Fruit fly (Drosophila melanogaster) whole organism, embryonic: ENCODE results near the gene CG7985.

Experiments
- Aef1 ChIP-seq: fragments of 200-800 bp; sonication (Bioruptor generic); IDR thresholded peaks from 3 replicates; pipeline ENCODE4 v1.3.6; 2022; ENCODE audit warnings: missing biosample characterization, missing genetic modification characterization
- Bdp1 ChIP-seq: fragments of 200-800 bp; sonication (Bioruptor generic); optimal IDR thresholded peaks from 3 replicates; lab custom pipeline; 2016; ENCODE audit warnings: missing biosample characterization, missing genetic modification characterization
- Bgb ChIP-seq: fragments of 200-800 bp; sonication (Bioruptor generic); IDR thresholded peaks from 2 replicates; pipeline ENCODE4 v1.3.6; 2022; ENCODE audit warnings: missing biosample characterization, missing genetic modification characterization; ENCODE audit not compliant: partially characterized antibody
- CG10654 ChIP-seq: fragments of 200-800 bp; sonication (Bioruptor generic); optimal IDR thresholded peaks from 2 replicates; lab custom pipeline; 2016; ENCODE audit warnings: missing biosample characterization, missing genetic modification characterization
- CG15601 ChIP-seq: fragments of 200-800 bp; sonication (Bioruptor generic); optimal IDR thresholded peaks from 3 replicates; lab custom pipeline; 2019; ENCODE audit warnings: missing biosample characterization, mild to moderate bottlenecking, missing genetic modification characterization, moderate library complexity
- CG1603 ChIP-seq: fragments of 200-800 bp; sonication (Bioruptor generic); optimal IDR thresholded peaks from 2 replicates; lab custom pipeline; 2019; ENCODE audit warnings: missing biosample characterization, mild to moderate bottlenecking, missing genetic modification characterization, moderate library complexity
- CG17359 ChIP-seq: fragments of 200-800 bp; sonication (Bioruptor generic); optimal IDR thresholded peaks from 3 replicates; lab custom pipeline; 2018; ENCODE audit warnings: missing biosample characterization, mild to moderate bottlenecking, missing genetic modification characterization, moderate library complexity
- CG1792 ChIP-seq: fragments of 200-800 bp; sonication (Bioruptor generic); optimal IDR thresholded peaks from 2 replicates; lab custom pipeline; 2016; ENCODE audit warnings: missing biosample characterization, missing genetic modification characterization
- CG2199 ChIP-seq: fragments of 200-800 bp; sonication (Bioruptor generic); IDR thresholded peaks from 3 replicates; pipeline ENCODE4 v1.3.6; 2022; ENCODE audit warnings: missing biosample characterization, missing genetic modification characterization
- CG34376 ChIP-seq: fragments of 200-800 bp; sonication (Bioruptor generic); optimal IDR thresholded peaks from 2 replicates; lab custom pipeline; 2018; ENCODE audit warnings: missing biosample characterization, mild to moderate bottlenecking, missing genetic modification characterization
- CG34422 ChIP-seq: fragments of 200-800 bp; sonication (Bioruptor generic); IDR thresholded peaks from 3 replicates; pipeline ENCODE4 v1.3.6; 2022; ENCODE audit warnings: missing biosample characterization, missing genetic modification characterization
- CG3838 ChIP-seq: fragments of 200-800 bp; sonication (Bioruptor generic); optimal IDR thresholded peaks from 3 replicates; lab custom pipeline; 2016; ENCODE audit warnings: missing biosample characterization, missing genetic modification characterization
- CG4360 ChIP-seq: fragments of 200-800 bp; sonication (Bioruptor generic); IDR thresholded peaks from 2 replicates; pipeline ENCODE4 v1.3.6; 2022; ENCODE audit warnings: missing biosample characterization, missing genetic modification characterization
- CG8359 ChIP-seq: fragments of 200-800 bp; sonication (Bioruptor generic); optimal IDR thresholded peaks from 2 replicates; lab custom pipeline; 2017; ENCODE audit warnings: missing biosample characterization, mild to moderate bottlenecking, missing genetic modification characterization, borderline replicate concordance
- CG9727 ChIP-seq: fragments of 200-800 bp; sonication (Bioruptor generic); optimal IDR thresholded peaks from 3 replicates; lab custom pipeline; 2017; ENCODE audit warnings: missing biosample characterization, mild to moderate bottlenecking, missing genetic modification characterization
- CkIIα-i1 ChIP-seq: fragments of 200-800 bp; sonication (Bioruptor generic); IDR thresholded peaks from 2 replicates; pipeline ENCODE4 v1.3.6; 2022; ENCODE audit warnings: missing biosample characterization, missing genetic modification characterization
- D19B ChIP-seq: fragments of 200-800 bp; sonication (Bioruptor generic); optimal IDR thresholded peaks from 2 replicates; lab custom pipeline; 2017; ENCODE audit warnings: missing biosample characterization, mild to moderate bottlenecking, missing genetic modification characterization
- E2f2 ChIP-seq: fragments of 200-800 bp; sonication (Bioruptor generic); IDR thresholded peaks from 2 replicates; pipeline ENCODE4 v1.3.6; 2022; ENCODE audit warnings: missing biosample characterization, missing genetic modification characterization
- Hmr ChIP-seq: fragments of 200-800 bp; sonication (Bioruptor generic); optimal IDR thresholded peaks from 3 replicates; lab custom pipeline; 2017; ENCODE audit warnings: mild to moderate bottlenecking, missing biosample characterization, missing genetic modification reagents, missing genetic modification characterization
- Hr39 ChIP-seq: fragments of >200 bp; optimal IDR thresholded peaks from 2 replicates; lab custom pipeline; 2017
- Nf-YA ChIP-seq: fragments of 200-800 bp; sonication (Bioruptor generic); IDR thresholded peaks from 2 replicates; pipeline ENCODE4 v1.3.6; 2022; ENCODE audit warnings: missing biosample characterization, missing genetic modification characterization
- Oaz ChIP-seq: fragments of 200-800 bp; sonication (Bioruptor generic); IDR thresholded peaks from 2 replicates; pipeline ENCODE4 v1.3.6; 2022; ENCODE audit warnings: missing biosample characterization, missing genetic modification characterization
- Poxn ChIP-seq: fragments of 200-800 bp; sonication (Bioruptor generic); IDR thresholded peaks from 2 replicates; pipeline ENCODE4 v1.3.6; 2022; ENCODE audit warnings: missing biosample characterization, missing genetic modification characterization
- Sry-β ChIP-seq: fragments of 200-800 bp; sonication (Bioruptor generic); optimal IDR thresholded peaks from 2 replicates; lab custom pipeline; 2018; ENCODE audit warnings: missing biosample characterization, mild to moderate bottlenecking, missing genetic modification characterization, moderate library complexity
- Stat92E ChIP-seq, 3 experiments: fragments of >200 bp in 2 of 3; fragments of 200-800 bp in 1 of 3; sonication (Bioruptor generic) in 1 of 3; optimal IDR thresholded peaks; 2 replicates each; lab custom pipeline; 2017 to 2019; ENCODE audit warnings: missing biosample characterization in 3 of 3, missing genetic modification characterization in 3 of 3, mild to moderate bottlenecking in 1 of 3, moderate library complexity in 1 of 3
- Trl ChIP-seq, 3 experiments: fragments of >200 bp in 2 of 3; fragments of 200-800 bp in 1 of 3; sonication (Bioruptor generic) in 1 of 3; optimal IDR thresholded peaks; 2 replicates in 1 of 3; 3 replicates in 2 of 3; lab custom pipeline; 2016 to 2017; ENCODE audit warnings: missing biosample characterization in 1 of 3, missing genetic modification characterization in 1 of 3
- aop ChIP-seq: fragments of 200-800 bp; sonication (Bioruptor generic); IDR thresholded peaks from 2 replicates; pipeline ENCODE4 v1.3.6; 2022; ENCODE audit warnings: missing biosample characterization, missing genetic modification characterization
- cas ChIP-seq: fragments of 200-800 bp; sonication (Bioruptor generic); IDR thresholded peaks from 2 replicates; pipeline ENCODE4 v1.3.6; 2022; ENCODE audit warnings: missing biosample characterization, missing genetic modification characterization
- da ChIP-seq: fragments of 200-800 bp; sonication (Bioruptor generic); optimal IDR thresholded peaks from 2 replicates; lab custom pipeline; 2016; ENCODE audit warnings: missing biosample characterization, missing genetic modification characterization
- dimm ChIP-seq: fragments of 200-800 bp; sonication (Bioruptor generic); IDR thresholded peaks from 2 replicates; pipeline ENCODE4 v1.3.6; 2022; ENCODE audit warnings: missing biosample characterization, missing genetic modification characterization
- dysf ChIP-seq: fragments of 200-800 bp; sonication (Bioruptor generic); IDR thresholded peaks from 3 replicates; pipeline ENCODE4 v1.3.6; 2022; ENCODE audit warnings: missing biosample characterization, missing genetic modification characterization
- emc ChIP-seq: fragments of 200-800 bp; sonication (Bioruptor generic); optimal IDR thresholded peaks from 2 replicates; lab custom pipeline; 2016; ENCODE audit warnings: missing biosample characterization, missing genetic modification characterization
- jumu ChIP-seq: fragments of 200-800 bp; sonication (Bioruptor generic); optimal IDR thresholded peaks from 3 replicates; lab custom pipeline; 2016; ENCODE audit warnings: missing biosample characterization, missing genetic modification characterization
- knrl ChIP-seq: fragments of 200-800 bp; sonication (Bioruptor generic); IDR thresholded peaks from 3 replicates; pipeline ENCODE4 v1.3.6; 2022; ENCODE audit warnings: missing biosample characterization, missing genetic modification characterization; ENCODE audit not compliant: partially characterized antibody
- lilli ChIP-seq: fragments of 200-800 bp; sonication (Bioruptor generic); optimal IDR thresholded peaks from 3 replicates; lab custom pipeline; 2016; ENCODE audit warnings: missing biosample characterization, missing genetic modification characterization
- lov ChIP-seq, 2 experiments: fragments of 200-800 bp in 1 of 2; fragments of >200 bp in 1 of 2; sonication (Bioruptor generic) in 1 of 2; IDR thresholded peaks in 1 of 2; optimal IDR thresholded peaks in 1 of 2; 2 replicates in 1 of 2; 3 replicates in 1 of 2; pipeline versions ENCODE4 v1.3.6 to Lab custom; 2017 to 2022; ENCODE audit warnings: missing biosample characterization in 1 of 2, missing genetic modification characterization in 1 of 2
- luna ChIP-seq: fragments of 200-800 bp; sonication (Bioruptor generic); optimal IDR thresholded peaks from 2 replicates; lab custom pipeline; 2016; ENCODE audit warnings: missing biosample characterization, missing genetic modification characterization
- mirr ChIP-seq: fragments of 200-800 bp; sonication (Bioruptor generic); optimal IDR thresholded peaks from 3 replicates; lab custom pipeline; 2018; ENCODE audit warnings: missing biosample characterization, mild to moderate bottlenecking, missing genetic modification characterization
- pzg ChIP-seq: fragments of 200-800 bp; sonication (Bioruptor generic); optimal IDR thresholded peaks from 3 replicates; lab custom pipeline; 2018; ENCODE audit warnings: missing biosample characterization, mild to moderate bottlenecking, missing genetic modification characterization, moderate library complexity
- salm ChIP-seq: fragments of 200-800 bp; sonication (Bioruptor generic); optimal IDR thresholded peaks from 2 replicates; lab custom pipeline; 2018; ENCODE audit warnings: missing biosample characterization, mild to moderate bottlenecking, missing genetic modification characterization
- sens ChIP-seq: fragments of 200-800 bp; sonication (Bioruptor generic); peaks from one replicate; lab custom pipeline; 2016; ENCODE audit warnings: missing biosample characterization, missing genetic modification characterization
- sqz ChIP-seq: fragments of 200-800 bp; sonication (Bioruptor generic); optimal IDR thresholded peaks from 3 replicates; lab custom pipeline; 2018; ENCODE audit warnings: missing biosample characterization, mild to moderate bottlenecking, missing genetic modification characterization
- ssp ChIP-seq: fragments of 200-800 bp; sonication (Bioruptor generic); IDR thresholded peaks from 2 replicates; pipeline ENCODE4 v1.3.6; 2022; ENCODE audit warnings: missing biosample characterization, missing genetic modification characterization
- tll ChIP-seq, 2 experiments: fragments of 200-800 bp in 1 of 2; fragments of >200 bp in 1 of 2; sonication (Bioruptor generic) in 1 of 2; optimal IDR thresholded peaks; 2 replicates each; lab custom pipeline; 2017 to 2019; ENCODE audit warnings: missing biosample characterization in 2 of 2, missing genetic modification characterization in 2 of 2, mild to moderate bottlenecking in 1 of 2, moderate library complexity in 1 of 2
- yki ChIP-seq: fragments of >200 bp; optimal IDR thresholded peaks from 3 replicates; lab custom pipeline; 2018
- zen2 ChIP-seq: fragments of 200-800 bp; sonication (Bioruptor generic); IDR thresholded peaks from 3 replicates; pipeline ENCODE4 v1.3.6; 2022; ENCODE audit warnings: missing biosample characterization, missing genetic modification characterization; ENCODE audit not compliant: partially characterized antibody
- zf30C ChIP-seq: fragments of 200-800 bp; sonication (Bioruptor generic); optimal IDR thresholded peaks from 3 replicates; lab custom pipeline; 2018; ENCODE audit warnings: missing biosample characterization, mild to moderate bottlenecking, missing genetic modification characterization

Gene CG7985

dm6 chr3R:18171983-18172967 lies 27.4 kb upstream of the CG7985 start (continued):
- peak in 1 of 3 experiments; percentile 85 for TF ChIP-seq Stat92E (GFP tag; optimal IDR thresholded peaks at IDR 0.05; lab: Kevin White, UChicago)
- TF ChIP-seq Sry-β, result peak; percentile 51
- TF ChIP-seq CG15601 (tag; lab: Kevin White, UChicago), result peak; percentile 92
- peak; percentile 91 for TF ChIP-seq salm
- peak; percentile 81 for TF ChIP-seq sqz (GFP tag; lab: Kevin White, UChicago)
- TF ChIP-seq Bgb, result no peak
- peak; percentile 84 for TF ChIP-seq CG8359 (GFP tag; lab: Kevin White, UChicago)
- TF ChIP-seq Nf-YA, result peak; percentile 70
- no peak for TF ChIP-seq CG1603 (tag; lab: Kevin White, UChicago)
- peak; percentile 83 for TF ChIP-seq CG1792 (GFP tag; lab: Kevin White, UChicago)
- no peak for TF ChIP-seq zen2
- TF ChIP-seq zf30C, result peak; percentile 95
- TF ChIP-seq knrl (GFP tag; lab: Robert Waterston, UW), result no peak
- peak; percentile 77 for TF ChIP-seq Oaz
- peak; percentile 70 for TF ChIP-seq da
- peak; percentile 93 for TF ChIP-seq lilli
- TF ChIP-seq CG9727 (GFP tag; lab: Kevin White, UChicago), result peak; percentile 96
- peak; percentile 99 for TF ChIP-seq sens (GFP tag; lab: Kevin White, UChicago)
- peak; percentile 64 for TF ChIP-seq cas (GFP tag; lab: Robert Waterston, UW)
- no peak for TF ChIP-seq CkIIα-i1
- TF ChIP-seq dysf (GFP tag; lab: Robert Waterston, UW), result peak; percentile 92
- TF ChIP-seq CG17359, result peak; percentile 95
- peak; percentile 80 for TF ChIP-seq CG34422
- peak; percentile 95 for TF ChIP-seq Hmr
- TF ChIP-seq Aef1 (GFP tag; lab: Robert Waterston, UW), result peak; percentile 78
- peak; percentile 66 for TF ChIP-seq E2f2 (GFP tag; lab: Robert Waterston, UW)
- TF ChIP-seq luna, result peak; percentile 52
- TF ChIP-seq Trl (optimal IDR thresholded peaks at IDR 0.05; lab: Kevin White, UChicago), result peak; percentile 76 to 77
- peak; percentile 74 for TF ChIP-seq Trl (GFP tag; optimal IDR thresholded peaks at IDR 0.05; lab: Kevin White, UChicago)
- peak; percentile 15; the same call in 1 of the 2 replicates for TF ChIP-seq aop (GFP tag; lab: Robert Waterston, UW)
- peak in 1 of 2 experiments; percentile 52 for TF ChIP-seq tll (GFP tag; optimal IDR thresholded peaks at IDR 0.05; lab: Kevin White, UChicago)
- peak; percentile 85 for TF ChIP-seq Bdp1 (GFP tag; lab: Kevin White, UChicago)
- peak; percentile 72 for TF ChIP-seq CG3838 (GFP tag; lab: Kevin White, UChicago)
- peak; percentile 65; the same call in 1 of the 3 replicates for TF ChIP-seq CG2199 (GFP tag; lab: Robert Waterston, UW)
- no peak for TF ChIP-seq yki
- peak; percentile 47; the same call in 1 of the 2 replicates for TF ChIP-seq Poxn (GFP tag; lab: Robert Waterston, UW)
- peak; percentile 16 for TF ChIP-seq CG4360
- TF ChIP-seq pzg, result peak; percentile 3
- peak; percentile 89 for TF ChIP-seq CG10654
- peak; percentile 73 for TF ChIP-seq D19B (GFP tag; lab: Kevin White, UChicago)
- TF ChIP-seq CG34376 (GFP tag; lab: Kevin White, UChicago), result peak; percentile 86
- no peak for TF ChIP-seq mirr
- peak; percentile 61 for TF ChIP-seq emc (GFP tag; lab: Kevin White, UChicago)
- peak; percentile 81 for TF ChIP-seq ssp (GFP tag; lab: Robert Waterston, UW)
- TF ChIP-seq dimm (GFP tag; lab: Robert Waterston, UW), result peak; percentile 54
- TF ChIP-seq lov (optimal IDR thresholded peaks at IDR 0.05; lab: Kevin White, UChicago), result no peak
- 0 out of 3 replicates have a peak, but pooled peaks have one; percentile 49 for TF ChIP-seq lov (GFP tag; IDR thresholded peaks at IDR 0.05; lab: Robert Waterston, UW)
- no peak for TF ChIP-seq Hr39 (lab: Kevin White, UChicago)
- TF ChIP-seq jumu (GFP tag; lab: Kevin White, UChicago), result peak; percentile 84
